Worm (Caenorhabditis elegans) whole organism, L4 larva: ENCODE results near the gene elp-1.

ENCODE experiments used
- F37D6.2 ChIP-seq: sonication (generic microtip); optimal IDR thresholded peaks from 2 replicates; lab custom pipeline; 2016; ENCODE audit warnings: mild to moderate bottlenecking, missing genetic modification characterization, missing compliant biosample characterization
- Y5F2A.4 ChIP-seq: fragments of 200-800 bp; sonication (Bioruptor generic); optimal IDR thresholded peaks from 2 replicates; lab custom pipeline; 2018; ENCODE audit warnings: mild to moderate bottlenecking, missing genetic modification characterization, missing compliant biosample characterization
- ceh-82 ChIP-seq: sonication (generic microtip); optimal IDR thresholded peaks from 2 replicates; lab custom pipeline; 2017; ENCODE audit warnings: missing biosample characterization, missing genetic modification characterization
- lin-39 ChIP-seq: fragments of 150-350 bp; optimal IDR thresholded peaks from 2 replicates; lab custom pipeline; 2014; ENCODE audit warnings: missing biosample characterization, missing genetic modification reagents, missing genetic modification characterization
- nhr-25 ChIP-seq: sonication (generic microtip); optimal IDR thresholded peaks from 2 replicates; lab custom pipeline; 2017; ENCODE audit warnings: missing genetic modification characterization, mild to moderate bottlenecking, missing compliant biosample characterization, antibody characterized with exemption, moderate library complexity, borderline replicate concordance; ENCODE audit not compliant: insufficient read depth
- nhr-76 ChIP-seq: fragments of 150-350 bp; optimal IDR thresholded peaks from 2 replicates; lab custom pipeline; 2014; ENCODE audit warnings: missing biosample characterization, missing genetic modification characterization
- nhr-77 ChIP-seq: fragments of 150-350 bp; optimal IDR thresholded peaks from 2 replicates; lab custom pipeline; 2014; ENCODE audit warnings: missing biosample characterization, missing genetic modification characterization
- snpc-4 ChIP-seq: fragments of 150-350 bp; optimal IDR thresholded peaks from 2 replicates; lab custom pipeline; 2014; ENCODE audit warnings: missing biosample characterization, missing genetic modification characterization
- unc-62 ChIP-seq, 3 experiments: fragments of 150-350 bp in 1 of 3; sonication (generic microtip); optimal IDR thresholded peaks in 2 of 3; peaks in 1 of 3; 1 replicate in 1 of 3; 2 replicates in 2 of 3; lab custom pipeline; 2014 to 2017; ENCODE audit warnings: missing biosample characterization in 3 of 3, missing genetic modification characterization in 3 of 3, missing genetic modification reagents in 3 of 3, missing genotype in 1 of 3
- ztf-7 ChIP-seq: fragments of 150-350 bp; optimal IDR thresholded peaks from 2 replicates; lab custom pipeline; 2014; ENCODE audit warnings: missing biosample characterization, missing genetic modification characterization

DNA sequence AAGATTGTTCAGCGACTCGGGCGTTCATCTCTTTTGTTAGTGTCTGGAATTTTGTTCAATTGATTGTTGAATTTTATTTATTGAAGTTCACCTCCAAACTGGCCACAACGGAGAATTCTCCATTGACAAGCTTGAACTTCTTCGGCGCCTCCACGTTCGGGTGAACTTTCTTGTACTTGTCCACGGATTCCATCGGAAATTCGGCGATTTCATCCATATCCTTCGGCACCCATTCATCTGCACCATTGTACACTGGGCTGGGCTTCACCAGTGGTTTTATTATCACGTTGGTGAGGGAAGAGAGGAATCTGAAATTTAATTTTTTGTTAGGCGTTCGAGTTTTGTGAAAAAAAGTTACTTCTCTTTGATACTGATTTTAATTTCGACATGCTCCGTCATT is 42.5 kb downstream of the elp-1 start:
- TF ChIP-seq nhr-76 (tag; lab: Kevin White, UChicago) (no peak), snpc-4 (no peak), nhr-77 (tag; lab: Kevin White, UChicago) (no peak), nhr-25 (tag; lab: Kevin White, UChicago) (no peak), unc-62 (GFP tag; optimal IDR thresholded peaks at IDR 0.05 in 1 of 2; lab: Kevin White, UChicago) (no peak), unc-62 (tag; optimal IDR thresholded peaks at IDR 0.05; lab: Kevin White, UChicago) (no peak), Y5F2A.4 (GFP tag; lab: Kevin White, UChicago) (no peak), F37D6.2 (no peak), lin-39 (no peak), ztf-7 (tag; lab: Kevin White, UChicago) (no peak), ceh-82 (tag; lab: Kevin White, UChicago) (no peak)
